Fruit fly (Drosophila melanogaster): ENCODE data around the gene Peritrophin-15a.

Gene Peritrophin-15a

dm6 chr2L:8362955-8363285 lies 33.0 kb downstream of the Peritrophin-15a start:
- no peak for TF ChIP-seq CG11902 (GFP tag; optimal IDR thresholded peaks at IDR 0.05)
- peak; percentile 6; the same call in 2 of the 3 replicates for TF ChIP-seq eg (GFP tag; IDR thresholded peaks at IDR 0.05)
- TF ChIP-seq cyc (GFP tag; optimal IDR thresholded peaks at IDR 0.05), result no peak
- TF ChIP-seq dsx (GFP tag; optimal IDR thresholded peaks at IDR 0.05; ENCODE audit: poor library complexity, severe bottlenecking), result no peak
- TF ChIP-seq salr (GFP tag; optimal IDR thresholded peaks at IDR 0.05), result peak in 1 of 2 experiments; percentile 24
- no peak for TF ChIP-seq CG6163 (GFP tag; IDR thresholded peaks at IDR 0.05)

dm6 chr2L:8362273-8362954 lies 33.5 kb downstream of the Peritrophin-15a start, which contains the start of gene CG7627:
Gene CG7627, minus strand, starts transcription at chr2L:8362469.
- TF ChIP-seq achi (GFP tag; optimal IDR thresholded peaks at IDR 0.05) (peak; percentile 71), fkh (GFP tag; optimal IDR thresholded peaks at IDR 0.05) (peak; percentile 51), Ets96B (tag; optimal IDR thresholded peaks at IDR 0.05) (no peak), Sox15 (GFP tag; optimal IDR thresholded peaks at IDR 0.05) (peak; percentile 52), Met (GFP tag; optimal IDR thresholded peaks at IDR 0.05) (peak; percentile 70), Gug (GFP tag; IDR thresholded peaks at IDR 0.05) (peak; percentile 55), svp (GFP tag) (peak; percentile 96), Ets21C (GFP tag; optimal IDR thresholded peaks at IDR 0.05) (peak; percentile 62), Hr4 (GFP tag; optimal IDR thresholded peaks at IDR 0.05) (peak; percentile 58), dsx (GFP tag; optimal IDR thresholded peaks at IDR 0.05; ENCODE audit: poor library complexity, severe bottlenecking) (peak; percentile 47), CG1621 (tag; optimal IDR thresholded peaks at IDR 0.05) (peak; percentile 8), CG3919 (GFP tag; optimal IDR thresholded peaks at IDR 0.05) (peak; percentile 46), salr (GFP tag; optimal IDR thresholded peaks at IDR 0.05) (peak; percentile 12 to 57), Hr38 (GFP tag; optimal IDR thresholded peaks at IDR 0.05) (no peak), CG15336 (GFP tag; IDR thresholded peaks at IDR 0.05) (peak; percentile 66), CG4318 (GFP tag; optimal IDR thresholded peaks at IDR 0.05) (no peak), net (GFP tag; optimal IDR thresholded peaks at IDR 0.05) (peak; percentile 73), Smox (GFP tag; optimal IDR thresholded peaks at IDR 0.05) (peak; percentile 68), CG34406 (GFP tag; optimal IDR thresholded peaks at IDR 0.05) (peak; percentile 51), OdsH (GFP tag; optimal IDR thresholded peaks at IDR 0.05) (peak; percentile 65), Sox102F (GFP tag; optimal IDR thresholded peaks at IDR 0.05) (peak; percentile 78), CG11294 (GFP tag; IDR thresholded peaks at IDR 0.05) (peak; percentile 68; the same call in 1 of the 2 replicates), Lpt (GFP tag; optimal IDR thresholded peaks at IDR 0.05) (peak; percentile 16), Eip75B (GFP tag; optimal IDR thresholded peaks at IDR 0.05) (peak; percentile 58), CG9139 (GFP tag; optimal IDR thresholded peaks at IDR 0.05) (peak; percentile 30), CG3032 (tag; optimal IDR thresholded peaks at IDR 0.05) (peak; percentile 51), eg (GFP tag; IDR thresholded peaks at IDR 0.05) (peak; percentile 78), CG7368 (GFP tag; optimal IDR thresholded peaks at IDR 0.05) (peak; percentile 53), Eip78C (GFP tag) (peak; percentile 94), CG6854 (GFP tag; optimal IDR thresholded peaks at IDR 0.05) (no peak), ss (GFP tag; optimal IDR thresholded peaks at IDR 0.05) (peak; percentile 16 to 41), spab (GFP tag; optimal IDR thresholded peaks at IDR 0.05) (peak; percentile 53), fd59A (GFP tag; optimal IDR thresholded peaks at IDR 0.05) (peak; percentile 46), CG32006 (GFP tag; optimal IDR thresholded peaks at IDR 0.05) (peak; percentile 76), CG16779 (tag; optimal IDR thresholded peaks at IDR 0.05) (peak; percentile 7), lz (GFP tag; optimal IDR thresholded peaks at IDR 0.05) (peak; percentile 80), CG8319 (GFP tag; optimal IDR thresholded peaks at IDR 0.05) (peak; percentile 59), CG10669 (GFP tag; optimal IDR thresholded peaks at IDR 0.05) (peak; percentile 58), CG31627 (GFP tag; optimal IDR thresholded peaks at IDR 0.05) (peak; percentile 66), Hr39 (GFP tag; optimal IDR thresholded peaks at IDR 0.05) (peak; percentile 73), CG10631 (GFP tag; optimal IDR thresholded peaks at IDR 0.05) (peak; percentile 35), Sox14 (GFP tag; optimal IDR thresholded peaks at IDR 0.05) (peak; percentile 72), pdm3 (GFP tag; optimal IDR thresholded peaks at IDR 0.05) (peak; percentile 74), CG6808 (GFP tag; optimal IDR thresholded peaks at IDR 0.05) (peak; percentile 64), topi (GFP tag; optimal IDR thresholded peaks at IDR 0.05) (peak; percentile 71), CG8119 (GFP tag; IDR thresholded peaks at IDR 0.05) (peak; percentile 77)

All from whole organism, prepupa.